Fruit fly (Drosophila melanogaster) whole organism, embryonic: Measurements from ENCODE around the gene sordd2.

Source experiments
- Asciz ChIP-seq: fragments of 200-800 bp; sonication (Bioruptor generic); optimal IDR thresholded peaks from 2 replicates; lab custom pipeline; 2017; ENCODE audit warnings: missing biosample characterization, mild to moderate bottlenecking, missing genetic modification characterization, missing genetic modification reagents
- Atf6 ChIP-seq: fragments of 200-800 bp; sonication (Bioruptor generic); IDR thresholded peaks from 2 replicates; pipeline ENCODE4 v1.3.6; 2022; ENCODE audit warnings: missing biosample characterization, missing genetic modification characterization
- B-H2 ChIP-seq: fragments of 200-800 bp; sonication (Bioruptor generic); optimal IDR thresholded peaks from 2 replicates; lab custom pipeline; 2018; ENCODE audit warnings: missing biosample characterization, mild to moderate bottlenecking, missing genetic modification characterization
- CG1024 ChIP-seq: fragments of 200-800 bp; sonication (Bioruptor generic); IDR thresholded peaks from 2 replicates; pipeline ENCODE4 v1.3.6; 2022; ENCODE audit warnings: missing biosample characterization, missing genetic modification characterization
- CG12942 ChIP-seq: fragments of 200-800 bp; sonication (Bioruptor generic); optimal IDR thresholded peaks from 3 replicates; lab custom pipeline; 2016; ENCODE audit warnings: missing biosample characterization, missing genetic modification characterization
- CG13287 ChIP-seq: fragments of 200-800 bp; sonication (Bioruptor generic); IDR thresholded peaks from 2 replicates; pipeline ENCODE4 v1.3.6; 2022; ENCODE audit warnings: missing biosample characterization, missing genetic modification characterization; ENCODE audit not compliant: partially characterized antibody
- CG15073 ChIP-seq: fragments of 200-800 bp; sonication (Bioruptor generic); optimal IDR thresholded peaks from 2 replicates; lab custom pipeline; 2016; ENCODE audit warnings: missing biosample characterization, missing genetic modification characterization
- CG16779 ChIP-seq: fragments of 200-800 bp; sonication (Bioruptor generic); IDR thresholded peaks from 2 replicates; pipeline ENCODE4 v1.3.6; 2022; ENCODE audit warnings: missing biosample characterization, missing genetic modification characterization
- CG17359 ChIP-seq: fragments of 200-800 bp; sonication (Bioruptor generic); optimal IDR thresholded peaks from 3 replicates; lab custom pipeline; 2018; ENCODE audit warnings: missing biosample characterization, mild to moderate bottlenecking, missing genetic modification characterization, moderate library complexity
- CG18011 ChIP-seq: fragments of 200-800 bp; sonication (Bioruptor generic); optimal IDR thresholded peaks from 2 replicates; lab custom pipeline; 2017; ENCODE audit warnings: missing biosample characterization, missing genetic modification characterization, mild to moderate bottlenecking, moderate library complexity, missing genotype
- CG1832 ChIP-seq: fragments of 200-800 bp; sonication (Bioruptor generic); optimal IDR thresholded peaks from 2 replicates; lab custom pipeline; 2017; ENCODE audit warnings: missing biosample characterization, mild to moderate bottlenecking, missing genetic modification characterization, inconsistent platforms
- CG2116 ChIP-seq: fragments of 200-800 bp; sonication (Bioruptor generic); optimal IDR thresholded peaks from 3 replicates; lab custom pipeline; 2018; ENCODE audit warnings: missing biosample characterization, mild to moderate bottlenecking, missing genetic modification characterization
- CG2199 ChIP-seq: fragments of 200-800 bp; sonication (Bioruptor generic); IDR thresholded peaks from 3 replicates; pipeline ENCODE4 v1.3.6; 2022; ENCODE audit warnings: missing biosample characterization, missing genetic modification characterization
- CG2202 ChIP-seq: fragments of 200-800 bp; sonication (Bioruptor generic); optimal IDR thresholded peaks from 2 replicates; lab custom pipeline; 2018; ENCODE audit warnings: missing biosample characterization, mild to moderate bottlenecking, missing genetic modification characterization
- CG30431 ChIP-seq: fragments of 200-800 bp; sonication (Bioruptor generic); optimal IDR thresholded peaks from 2 replicates; lab custom pipeline; 2017; ENCODE audit warnings: missing biosample characterization, missing genetic modification characterization
- CG32532 ChIP-seq: fragments of 200-800 bp; sonication (Bioruptor generic); IDR thresholded peaks from 2 replicates; pipeline ENCODE4 v1.3.6; 2022; ENCODE audit warnings: missing biosample characterization, missing genetic modification characterization
- CG33557 ChIP-seq: fragments of 200-800 bp; sonication (Bioruptor generic); optimal IDR thresholded peaks from 2 replicates; lab custom pipeline; 2019; ENCODE audit warnings: missing biosample characterization, mild to moderate bottlenecking, missing genetic modification characterization, moderate library complexity
- CG3995 ChIP-seq: fragments of 200-800 bp; sonication (Bioruptor generic); optimal IDR thresholded peaks from 3 replicates; lab custom pipeline; 2016; ENCODE audit warnings: missing biosample characterization, missing genetic modification characterization
- CG4424 ChIP-seq: fragments of 200-800 bp; sonication (Bioruptor generic); optimal IDR thresholded peaks from 3 replicates; lab custom pipeline; 2016; ENCODE audit warnings: missing biosample characterization, missing genetic modification characterization
- CG4617 ChIP-seq: fragments of 200-800 bp; sonication (Bioruptor generic); optimal IDR thresholded peaks from 3 replicates; lab custom pipeline; 2016; ENCODE audit warnings: missing biosample characterization, missing genetic modification characterization, borderline replicate concordance
- CG5245 ChIP-seq: fragments of 200-800 bp; sonication (Bioruptor generic); optimal IDR thresholded peaks from 3 replicates; lab custom pipeline; 2016; ENCODE audit warnings: missing biosample characterization, missing genetic modification characterization
- CG6689 ChIP-seq: fragments of 200-800 bp; sonication (Bioruptor generic); IDR thresholded peaks from 2 replicates; pipeline ENCODE4 v1.3.6; 2022; ENCODE audit warnings: missing biosample characterization, missing genetic modification characterization
- CG6765 ChIP-seq: fragments of 200-800 bp; sonication (Bioruptor generic); optimal IDR thresholded peaks from 3 replicates; lab custom pipeline; 2017; ENCODE audit warnings: missing biosample characterization, mild to moderate bottlenecking, missing genetic modification characterization
- CG8290 ChIP-seq, 3 experiments: fragments of 200-800 bp; sonication (Bioruptor generic); optimal IDR thresholded peaks; 2 replicates each; lab custom pipeline; 2016 to 2019; ENCODE audit warnings: missing biosample characterization in 3 of 3, missing genetic modification characterization in 3 of 3, mild to moderate bottlenecking in 2 of 3, moderate library complexity in 1 of 3
- Dad ChIP-seq: fragments of 200-800 bp; sonication (Bioruptor generic); optimal IDR thresholded peaks from 3 replicates; lab custom pipeline; 2016; ENCODE audit warnings: missing biosample characterization, missing genetic modification characterization
- HLHmδ ChIP-seq: fragments of 200-800 bp; sonication (Bioruptor generic); optimal IDR thresholded peaks from 2 replicates; lab custom pipeline; 2018; ENCODE audit warnings: missing biosample characterization, mild to moderate bottlenecking, missing genetic modification characterization, moderate library complexity
- Hr3 ChIP-seq: fragments of 200-800 bp; sonication (Bioruptor generic); optimal IDR thresholded peaks from 3 replicates; lab custom pipeline; 2016; ENCODE audit warnings: missing biosample characterization, missing genetic modification characterization
- Hsf ChIP-seq: fragments of 200-800 bp; sonication (Bioruptor generic); optimal IDR thresholded peaks from 3 replicates; lab custom pipeline; 2016; ENCODE audit warnings: missing biosample characterization, missing genetic modification characterization
- Poxn ChIP-seq: fragments of 200-800 bp; sonication (Bioruptor generic); IDR thresholded peaks from 2 replicates; pipeline ENCODE4 v1.3.6; 2022; ENCODE audit warnings: missing biosample characterization, missing genetic modification characterization
- Rx ChIP-seq: fragments of 200-800 bp; sonication (Bioruptor generic); IDR thresholded peaks from 2 replicates; pipeline ENCODE4 v1.3.6; 2022; ENCODE audit warnings: missing biosample characterization, missing genetic modification characterization
- Ssrp ChIP-seq: fragments of 200-800 bp; sonication (Bioruptor generic); optimal IDR thresholded peaks from 2 replicates; lab custom pipeline; 2018; ENCODE audit warnings: missing biosample characterization, mild to moderate bottlenecking, missing genetic modification characterization, moderate library complexity
- Tbp ChIP-seq: fragments of >200 bp; optimal IDR thresholded peaks from 2 replicates; lab custom pipeline; 2018; ENCODE audit warnings: missing biosample characterization, missing genetic modification characterization
- amos ChIP-seq: fragments of 200-800 bp; sonication (Bioruptor generic); IDR thresholded peaks from 2 replicates; pipeline ENCODE4 v1.3.6; 2022; ENCODE audit warnings: missing biosample characterization, missing genetic modification characterization; ENCODE audit not compliant: partially characterized antibody
- ap ChIP-seq: fragments of 200-800 bp; sonication (Bioruptor generic); IDR thresholded peaks from 2 replicates; pipeline ENCODE4 v1.3.6; 2022; ENCODE audit warnings: missing biosample characterization, missing genetic modification characterization
- bbx ChIP-seq: fragments of 200-800 bp; sonication (Bioruptor generic); IDR thresholded peaks from 2 replicates; pipeline ENCODE4 v1.3.6; 2022; ENCODE audit warnings: missing biosample characterization, missing genetic modification characterization; ENCODE audit not compliant: partially characterized antibody
- cas ChIP-seq: fragments of 200-800 bp; sonication (Bioruptor generic); IDR thresholded peaks from 2 replicates; pipeline ENCODE4 v1.3.6; 2022; ENCODE audit warnings: missing biosample characterization, missing genetic modification characterization
- danr ChIP-seq: fragments of 200-800 bp; sonication (Bioruptor generic); IDR thresholded peaks from 2 replicates; pipeline ENCODE4 v1.3.6; 2022; ENCODE audit warnings: missing biosample characterization, missing genetic modification characterization
- ewg ChIP-seq: fragments of 200-800 bp; sonication (Bioruptor generic); optimal IDR thresholded peaks from 3 replicates; lab custom pipeline; 2017; ENCODE audit warnings: mild to moderate bottlenecking, missing biosample characterization, missing genetic modification reagents, missing genetic modification characterization
- ftz-f1 ChIP-seq: fragments of 200-800 bp; sonication (Bioruptor generic); optimal IDR thresholded peaks from 2 replicates; lab custom pipeline; 2016; ENCODE audit warnings: missing biosample characterization, missing genetic modification characterization
- lmd ChIP-seq: fragments of 200-800 bp; sonication (Bioruptor generic); IDR thresholded peaks from 2 replicates; pipeline ENCODE4 v1.3.6; 2022; ENCODE audit warnings: missing biosample characterization, missing genetic modification characterization
- nerfin-2 ChIP-seq: fragments of 200-800 bp; sonication (Bioruptor generic); IDR thresholded peaks from 2 replicates; pipeline ENCODE4 v1.3.6; 2022; ENCODE audit warnings: missing biosample characterization, missing genetic modification characterization; ENCODE audit not compliant: partially characterized antibody
- org-1 ChIP-seq: fragments of 200-800 bp; sonication (Bioruptor generic); optimal IDR thresholded peaks from 2 replicates; lab custom pipeline; 2017; ENCODE audit warnings: missing biosample characterization, missing genetic modification characterization
- pho ChIP-seq: fragments of 200-800 bp; sonication (Bioruptor generic); optimal IDR thresholded peaks from 2 replicates; lab custom pipeline; 2016; ENCODE audit warnings: missing biosample characterization, missing genetic modification characterization
- schlank ChIP-seq: fragments of 200-800 bp; sonication (Bioruptor generic); optimal IDR thresholded peaks from 2 replicates; lab custom pipeline; 2018; ENCODE audit warnings: missing biosample characterization, mild to moderate bottlenecking, missing genetic modification characterization
- shn ChIP-seq: fragments of 200-800 bp; sonication (Bioruptor generic); optimal IDR thresholded peaks from 3 replicates; lab custom pipeline; 2016; ENCODE audit warnings: missing biosample characterization, missing genetic modification characterization
- tll ChIP-seq, 2 experiments: fragments of 200-800 bp in 1 of 2; fragments of >200 bp in 1 of 2; sonication (Bioruptor generic) in 1 of 2; optimal IDR thresholded peaks; 2 replicates each; lab custom pipeline; 2017 to 2019; ENCODE audit warnings: missing biosample characterization in 2 of 2, missing genetic modification characterization in 2 of 2, mild to moderate bottlenecking in 1 of 2, moderate library complexity in 1 of 2
- toy ChIP-seq: fragments of 200-800 bp; sonication (Bioruptor generic); IDR thresholded peaks from 2 replicates; pipeline ENCODE4 v1.3.6; 2022; ENCODE audit warnings: missing biosample characterization, missing genetic modification characterization
- vvl ChIP-seq: fragments of 200-800 bp; sonication (Bioruptor generic); IDR thresholded peaks from 2 replicates; pipeline ENCODE4 v1.3.6; 2022; ENCODE audit warnings: missing biosample characterization, missing genetic modification characterization
- wor ChIP-seq: fragments of 200-800 bp; sonication (Bioruptor generic); IDR thresholded peaks from 2 replicates; pipeline ENCODE4 v1.3.6; 2022; ENCODE audit warnings: missing biosample characterization, missing genetic modification characterization

The sordd2 gene

dm6 chrX:15802880-15803650 is 4.1 kb upstream of the sordd2 start (continued):
- TF ChIP-seq vvl (GFP tag; lab: Robert Waterston, UW) (peak; percentile 18; the same call in 1 of the 2 replicates), Hr3 (GFP tag; lab: Kevin White, UChicago) (peak; percentile 25), wor (no peak), ewg (no peak), Poxn (no peak), Hsf (GFP tag; lab: Kevin White, UChicago) (no peak), CG12942 (GFP tag; lab: Kevin White, UChicago) (no peak), CG17359 (no peak), ftz-f1 (GFP tag; lab: Kevin White, UChicago) (no peak), CG13287 (GFP tag; lab: Robert Waterston, UW) (peak; percentile 81), tll (GFP tag; optimal IDR thresholded peaks at IDR 0.05; lab: Kevin White, UChicago) (no peak), HLHmδ (GFP tag; lab: Kevin White, UChicago) (no peak), CG6689 (no peak), CG4617 (peak; percentile 31), CG8290 (GFP tag; optimal IDR thresholded peaks at IDR 0.05; lab: Kevin White, UChicago) (peak; percentile 69), CG8290 (tag; optimal IDR thresholded peaks at IDR 0.05; lab: Kevin White, UChicago) (peak in 1 of 2 experiments; percentile 65), pho (GFP tag; lab: Kevin White, UChicago) (no peak), CG33557 (no peak), Ssrp (tag; lab: Kevin White, UChicago) (no peak), amos (GFP tag; lab: Robert Waterston, UW) (peak; percentile 86; the same call in 1 of the 2 replicates), CG5245 (GFP tag; lab: Kevin White, UChicago) (peak; percentile 3), CG6765 (GFP tag; lab: Kevin White, UChicago) (peak; percentile 34), schlank (tag; lab: Kevin White, UChicago) (no peak), Dad (GFP tag; lab: Kevin White, UChicago) (no peak), bbx (GFP tag; lab: Robert Waterston, UW) (peak; percentile 74), Rx (GFP tag; lab: Robert Waterston, UW) (no peak), shn (GFP tag; lab: Kevin White, UChicago) (no peak), Asciz (GFP tag; lab: Kevin White, UChicago) (no peak), toy (no peak), cas (GFP tag; lab: Robert Waterston, UW) (no peak), org-1 (no peak), B-H2 (GFP tag; lab: Kevin White, UChicago) (peak; percentile 31), danr (no peak), CG32532 (GFP tag; lab: Robert Waterston, UW) (no peak), nerfin-2 (GFP tag; lab: Robert Waterston, UW) (peak; percentile 53; the same call in 1 of the 2 replicates), ap (GFP tag; lab: Robert Waterston, UW) (no peak), CG2116 (GFP tag; lab: Kevin White, UChicago) (peak; percentile 36), CG4424 (GFP tag; lab: Kevin White, UChicago) (no peak), Tbp (GFP tag; lab: Kevin White, UChicago) (no peak), CG30431 (GFP tag; lab: Kevin White, UChicago) (no peak), CG18011 (GFP tag; lab: Kevin White, UChicago) (no peak), lmd (no peak), CG3995 (GFP tag; lab: Kevin White, UChicago) (no peak), Atf6 (GFP tag; lab: Robert Waterston, UW) (no peak), CG16779 (GFP tag; lab: Robert Waterston, UW) (no peak), CG1024 (GFP tag; lab: Robert Waterston, UW) (0 out of 2 replicates have a peak, but pooled peaks have one; percentile 25), CG2199 (GFP tag; lab: Robert Waterston, UW) (no peak), CG15073 (GFP tag; lab: Kevin White, UChicago) (no peak), CG1832 (GFP tag; lab: Kevin White, UChicago) (no peak), CG2202 (tag; lab: Kevin White, UChicago) (no peak)
